Fruit fly (Drosophila melanogaster) whole organism, adult: Measurements from ENCODE around the gene CG13022.

Experiments used
- CG11617 ChIP-seq: fragments of 200-800 bp; sonication (Bioruptor generic); optimal IDR thresholded peaks from 2 replicates; lab custom pipeline; 2017; ENCODE audit warnings: mild to moderate bottlenecking, missing biosample characterization, missing genetic modification reagents, missing genetic modification characterization
- CG12768 ChIP-seq: fragments of 200-800 bp; sonication (Bioruptor generic); optimal IDR thresholded peaks from 2 replicates; lab custom pipeline; 2017; ENCODE audit warnings: missing biosample characterization, missing genetic modification characterization, mild to moderate bottlenecking, moderate library complexity, missing genetic modification reagents
- CG14711 ChIP-seq: fragments of 200-800 bp; sonication (Bioruptor generic); optimal IDR thresholded peaks from 2 replicates; lab custom pipeline; 2018; ENCODE audit warnings: missing biosample characterization, mild to moderate bottlenecking, missing genetic modification characterization, moderate library complexity
- CG1620 ChIP-seq: fragments of 200-800 bp; sonication (Bioruptor generic); optimal IDR thresholded peaks from 2 replicates; lab custom pipeline; 2016; ENCODE audit warnings: missing biosample characterization, missing genetic modification characterization
- CG33017 ChIP-seq: fragments of 200-800 bp; sonication (Bioruptor generic); optimal IDR thresholded peaks from 2 replicates; lab custom pipeline; 2018; ENCODE audit warnings: missing biosample characterization, mild to moderate bottlenecking, missing genetic modification characterization, moderate library complexity
- CG5204 ChIP-seq: fragments of 200-800 bp; sonication (Bioruptor generic); optimal IDR thresholded peaks from 2 replicates; lab custom pipeline; 2016; ENCODE audit warnings: missing biosample characterization, missing genetic modification characterization
- CG7045 ChIP-seq: fragments of 200-800 bp; sonication (Bioruptor generic); optimal IDR thresholded peaks from 2 replicates; lab custom pipeline; 2017; ENCODE audit warnings: missing biosample characterization, mild to moderate bottlenecking, missing genetic modification characterization
- CG7101 ChIP-seq: fragments of 200-800 bp; sonication (Bioruptor generic); optimal IDR thresholded peaks from 2 replicates; lab custom pipeline; 2018; ENCODE audit warnings: missing biosample characterization, mild to moderate bottlenecking, missing genetic modification characterization, moderate library complexity
- Clk ChIP-seq: fragments of 200-800 bp; sonication (Bioruptor generic); optimal IDR thresholded peaks from 2 replicates; lab custom pipeline; 2017; ENCODE audit warnings: missing biosample characterization, missing genetic modification characterization
- Crg-1 ChIP-seq: fragments of 200-800 bp; sonication (Bioruptor generic); optimal IDR thresholded peaks from 2 replicates; lab custom pipeline; 2016; ENCODE audit warnings: missing biosample characterization, missing genetic modification characterization
- Hr96 ChIP-seq: fragments of 200-800 bp; sonication (Bioruptor generic); optimal IDR thresholded peaks from 2 replicates; lab custom pipeline; 2016; ENCODE audit warnings: missing biosample characterization, missing genetic modification characterization
- Mnt ChIP-seq: fragments of 200-800 bp; sonication (Bioruptor generic); optimal IDR thresholded peaks from 2 replicates; lab custom pipeline; 2016; ENCODE audit warnings: missing biosample characterization, mild to moderate bottlenecking, missing genetic modification characterization
- bab1 ChIP-seq: fragments of 200-800 bp; sonication (Bioruptor generic); optimal IDR thresholded peaks from 3 replicates; lab custom pipeline; 2019; ENCODE audit warnings: missing biosample characterization, mild to moderate bottlenecking, missing genetic modification characterization, moderate library complexity
- cic ChIP-seq: fragments of 200-800 bp; sonication (Bioruptor generic); optimal IDR thresholded peaks from 2 replicates; lab custom pipeline; 2017; ENCODE audit warnings: missing biosample characterization, mild to moderate bottlenecking, missing genetic modification characterization, moderate library complexity
- cnc ChIP-seq, 2 experiments: fragments of >200 bp; optimal IDR thresholded peaks; 2 replicates each; lab custom pipeline; 2017
- kay ChIP-seq: fragments of 200-800 bp; sonication (Bioruptor generic); peaks from one replicate; lab custom pipeline; 2016; ENCODE audit warnings: missing biosample characterization, missing genetic modification characterization, borderline replicate concordance
- ovo ChIP-seq: fragments of 200-800 bp; sonication (Bioruptor generic); optimal IDR thresholded peaks from 2 replicates; lab custom pipeline; 2016; ENCODE audit warnings: missing biosample characterization, missing genetic modification characterization
- pad ChIP-seq: fragments of 200-800 bp; sonication (Bioruptor generic); optimal IDR thresholded peaks from 3 replicates; lab custom pipeline; 2017; ENCODE audit warnings: missing biosample characterization, missing genetic modification characterization, mild to moderate bottlenecking, moderate library complexity, missing genetic modification reagents
- tj ChIP-seq: fragments of 200-800 bp; sonication (Bioruptor generic); optimal IDR thresholded peaks from 3 replicates; lab custom pipeline; 2017; ENCODE audit warnings: missing biosample characterization, mild to moderate bottlenecking, missing genetic modification characterization, moderate library complexity
- toe ChIP-seq: fragments of 200-800 bp; sonication (Bioruptor generic); optimal IDR thresholded peaks from 2 replicates; lab custom pipeline; 2016; ENCODE audit warnings: missing biosample characterization, missing genetic modification characterization

The CG13022 gene

dm6 chr3L:16969652-16970109, 30.9 kb upstream of the CG13022 start, which contains the start of gene Exn:
Exn (plus strand) TSS chr3L:16970013.
- TF ChIP-seq Clk (GFP tag; lab: Kevin White, UChicago) (no peak), Crg-1 (GFP tag; lab: Kevin White, UChicago) (no peak), ovo (GFP tag; lab: Kevin White, UChicago) (no peak), CG11617 (peak; percentile 42), cic (GFP tag; lab: Kevin White, UChicago) (peak; percentile 76), CG1620 (GFP tag; lab: Kevin White, UChicago) (peak; percentile 29), tj (GFP tag; lab: Kevin White, UChicago) (peak; percentile 1), CG33017 (tag; lab: Kevin White, UChicago) (peak; percentile 46), CG7101 (tag; lab: Kevin White, UChicago) (peak; percentile 28), cnc (optimal IDR thresholded peaks at IDR 0.05; lab: Kevin White, UChicago) (no peak), toe (GFP tag; lab: Kevin White, UChicago) (no peak), Hr96 (no peak), CG14711 (tag; lab: Kevin White, UChicago) (no peak), bab1 (GFP tag; lab: Kevin White, UChicago) (peak; percentile 77), kay (GFP tag; lab: Kevin White, UChicago) (no peak), CG5204 (no peak), Mnt (GFP tag; lab: Kevin White, UChicago) (peak; percentile 66), CG12768 (GFP tag; lab: Kevin White, UChicago) (peak; percentile 83), CG7045 (GFP tag; lab: Kevin White, UChicago) (no peak), pad (GFP tag; lab: Kevin White, UChicago) (peak; percentile 47)

- TF ChIP-seq CG12768 (GFP tag; lab: Kevin White, UChicago) (peak; percentile 23), bab1 (GFP tag; lab: Kevin White, UChicago) (no peak), tj (GFP tag; lab: Kevin White, UChicago) (no peak), CG5204 (no peak), Hr96 (no peak), Crg-1 (GFP tag; lab: Kevin White, UChicago) (no peak), CG7045 (GFP tag; lab: Kevin White, UChicago) (no peak), cnc (optimal IDR thresholded peaks at IDR 0.05; lab: Kevin White, UChicago) (no peak), CG11617 (no peak), ovo (GFP tag; lab: Kevin White, UChicago) (no peak), cic (GFP tag; lab: Kevin White, UChicago) (peak; percentile 66), CG14711 (tag; lab: Kevin White, UChicago) (no peak), Mnt (GFP tag; lab: Kevin White, UChicago) (peak; percentile 39), toe (GFP tag; lab: Kevin White, UChicago) (no peak), Clk (GFP tag; lab: Kevin White, UChicago) (no peak), CG33017 (tag; lab: Kevin White, UChicago) (no peak), CG7101 (tag; lab: Kevin White, UChicago) (no peak), kay (GFP tag; lab: Kevin White, UChicago) (peak; percentile 1), CG1620 (GFP tag; lab: Kevin White, UChicago) (no peak), pad (GFP tag; lab: Kevin White, UChicago) (no peak)
These were observed 19.8 kb upstream of the CG13022 start for dm6 chr3L:16958397-16959080.

- TF ChIP-seq pad (GFP tag; lab: Kevin White, UChicago) (no peak), cnc (optimal IDR thresholded peaks at IDR 0.05; lab: Kevin White, UChicago) (peak in 1 of 2 experiments; percentile 25), Clk (GFP tag; lab: Kevin White, UChicago) (no peak), tj (GFP tag; lab: Kevin White, UChicago) (peak; percentile 17), Hr96 (no peak), CG5204 (no peak), bab1 (GFP tag; lab: Kevin White, UChicago) (no peak), CG33017 (tag; lab: Kevin White, UChicago) (no peak), cic (GFP tag; lab: Kevin White, UChicago) (no peak), kay (GFP tag; lab: Kevin White, UChicago) (peak; percentile 80), ovo (GFP tag; lab: Kevin White, UChicago) (no peak), toe (GFP tag; lab: Kevin White, UChicago) (no peak)
These were observed 19.0 kb upstream of the CG13022 start, which contains the start of gene Cpr73D for dm6 chr3L:16957534-16958396. Cpr73D (minus strand) TSS chr3L:16957689.

dm6 chr3L:16956768-16957533, 18.2 kb upstream of the CG13022 start:
- TF ChIP-seq CG12768 (GFP tag; lab: Kevin White, UChicago), result peak; percentile 19
- TF ChIP-seq Mnt (GFP tag; lab: Kevin White, UChicago), result peak; percentile 53
- TF ChIP-seq kay (GFP tag; lab: Kevin White, UChicago), result peak; percentile 97
- peak; percentile 22 for TF ChIP-seq CG11617
- no peak for TF ChIP-seq cnc (optimal IDR thresholded peaks at IDR 0.05; lab: Kevin White, UChicago)
- TF ChIP-seq cic (GFP tag; lab: Kevin White, UChicago), result peak; percentile 65
- TF ChIP-seq Crg-1 (GFP tag; lab: Kevin White, UChicago), result no peak
